Worm (Caenorhabditis elegans) whole organism, late embryonic: ENCODE data around the gene sqst-3.

Source experiments
- C08G9.2 ChIP-seq: sonication (generic microtip); optimal IDR thresholded peaks from 2 replicates; lab custom pipeline; 2016; ENCODE audit warnings: mild to moderate bottlenecking, missing genetic modification characterization, moderate library complexity, missing compliant biosample characterization
- C38D4.7 ChIP-seq: fragments of 200-800 bp; sonication (Bioruptor generic); optimal IDR thresholded peaks from 2 replicates; lab custom pipeline; 2018; ENCODE audit warnings: mild to moderate bottlenecking, missing genetic modification characterization, moderate library complexity, missing compliant biosample characterization
- K02D7.2 ChIP-seq: sonication (generic microtip); optimal IDR thresholded peaks from 2 replicates; lab custom pipeline; 2017; ENCODE audit warnings: mild to moderate bottlenecking, missing genetic modification characterization, missing compliant biosample characterization
- T23F11.4 ChIP-seq: fragments of 200-800 bp; sonication (Bioruptor generic); optimal IDR thresholded peaks from 2 replicates; lab custom pipeline; 2018; ENCODE audit warnings: mild to moderate bottlenecking, missing genetic modification characterization, missing compliant biosample characterization
- ama-1 ChIP-seq: fragments of 150-350 bp; optimal IDR thresholded peaks from 2 replicates; lab custom pipeline; 2014
- ceh-14 ChIP-seq: sonication (generic microtip); optimal IDR thresholded peaks from 2 replicates; lab custom pipeline; 2016; ENCODE audit warnings: missing genotype, missing genetic modification characterization, missing compliant biosample characterization
- ceh-18 ChIP-seq: sonication (generic microtip); optimal IDR thresholded peaks from 2 replicates; lab custom pipeline; 2016; ENCODE audit warnings: missing genetic modification characterization, missing compliant biosample characterization
- ceh-19 ChIP-seq: fragments of 200-800 bp; sonication (Bioruptor generic); optimal IDR thresholded peaks from 2 replicates; lab custom pipeline; 2018; ENCODE audit warnings: mild to moderate bottlenecking, missing genetic modification characterization, missing compliant biosample characterization
- ceh-22 ChIP-seq: sonication (generic microtip); optimal IDR thresholded peaks from 2 replicates; lab custom pipeline; 2017; ENCODE audit warnings: missing biosample characterization, missing genetic modification characterization
- ceh-24 ChIP-seq: sonication (generic microtip); optimal IDR thresholded peaks from 2 replicates; lab custom pipeline; 2016; ENCODE audit warnings: mild to moderate bottlenecking, missing genetic modification characterization, missing compliant biosample characterization
- ceh-30 ChIP-seq: fragments of 150-350 bp; optimal IDR thresholded peaks from 2 replicates; lab custom pipeline; 2014; ENCODE audit warnings: missing biosample characterization, missing genetic modification characterization
- ceh-31 ChIP-seq: sonication (generic microtip); optimal IDR thresholded peaks from 2 replicates; lab custom pipeline; 2016; ENCODE audit warnings: missing genetic modification characterization, missing compliant biosample characterization
- ceh-34 ChIP-seq: sonication (generic microtip); optimal IDR thresholded peaks from 2 replicates; lab custom pipeline; 2016; ENCODE audit warnings: mild to moderate bottlenecking, missing genetic modification characterization, missing compliant biosample characterization
- ceh-45 ChIP-seq: fragments of 200-800 bp; sonication (Bioruptor generic); IDR thresholded peaks from 2 replicates; pipeline ENCODE4 v1.3.6; 2022; ENCODE audit warnings: missing genetic modification reagents, missing genetic modification characterization, missing compliant biosample characterization
- ceh-48 ChIP-seq: sonication (generic microtip); optimal IDR thresholded peaks from 2 replicates; lab custom pipeline; 2016; ENCODE audit warnings: missing genetic modification characterization, inconsistent platforms, missing compliant biosample characterization
- ceh-6 ChIP-seq: fragments of 200-800 bp; sonication (Bioruptor generic); optimal IDR thresholded peaks from 2 replicates; lab custom pipeline; 2018; ENCODE audit warnings: mild to moderate bottlenecking, missing genetic modification characterization, missing compliant biosample characterization
- ceh-9 ChIP-seq: sonication (generic microtip); optimal IDR thresholded peaks from 2 replicates; lab custom pipeline; 2016; ENCODE audit warnings: mild to moderate bottlenecking, missing genetic modification characterization, inconsistent platforms, missing compliant biosample characterization
- che-1 ChIP-seq: sonication (generic microtip); optimal IDR thresholded peaks from 2 replicates; lab custom pipeline; 2016; ENCODE audit warnings: mild to moderate bottlenecking, missing genetic modification characterization, missing compliant biosample characterization
- dmd-4 ChIP-seq: sonication (generic microtip); optimal IDR thresholded peaks from 2 replicates; lab custom pipeline; 2016; ENCODE audit warnings: borderline replicate concordance, missing genetic modification characterization, missing compliant biosample characterization
- dve-1 ChIP-seq: sonication (generic microtip); optimal IDR thresholded peaks from 2 replicates; lab custom pipeline; 2017; ENCODE audit warnings: antibody characterized with exemption, mild to moderate bottlenecking, missing genetic modification characterization, missing compliant biosample characterization
- elt-4 ChIP-seq: sonication (generic microtip); optimal IDR thresholded peaks from 2 replicates; lab custom pipeline; 2016; ENCODE audit warnings: missing genetic modification characterization, missing compliant biosample characterization
- ets-4 ChIP-seq: sonication (generic microtip); optimal IDR thresholded peaks from 2 replicates; lab custom pipeline; 2016; ENCODE audit warnings: missing genetic modification characterization, missing compliant biosample characterization
- eyg-1 ChIP-seq: sonication (generic microtip); optimal IDR thresholded peaks from 2 replicates; lab custom pipeline; 2016; ENCODE audit warnings: missing genotype, missing genetic modification characterization, missing compliant biosample characterization
- fax-1 ChIP-seq: sonication (generic microtip); optimal IDR thresholded peaks from 2 replicates; lab custom pipeline; 2016; ENCODE audit warnings: missing genotype, missing genetic modification characterization, missing compliant biosample characterization
- fkh-10 ChIP-seq: fragments of 150-350 bp; optimal IDR thresholded peaks from 2 replicates; lab custom pipeline; 2014; ENCODE audit warnings: missing biosample characterization, missing genetic modification reagents, missing genetic modification characterization
- gmeb-2 ChIP-seq: sonication (generic microtip); optimal IDR thresholded peaks from 2 replicates; lab custom pipeline; 2016; ENCODE audit warnings: missing genetic modification characterization, inconsistent platforms, missing compliant biosample characterization
- hlh-13 ChIP-seq: fragments of 200-800 bp; sonication (Bioruptor generic); optimal IDR thresholded peaks from 2 replicates; lab custom pipeline; 2018; ENCODE audit warnings: mild to moderate bottlenecking, missing genetic modification characterization, missing compliant biosample characterization
- hlh-6 ChIP-seq: sonication (generic microtip); optimal IDR thresholded peaks from 2 replicates; lab custom pipeline; 2016; ENCODE audit warnings: missing genotype, missing genetic modification characterization, missing compliant biosample characterization
- lim-6 ChIP-seq: sonication (generic microtip); optimal IDR thresholded peaks from 2 replicates; lab custom pipeline; 2016; ENCODE audit warnings: missing genetic modification characterization, missing compliant biosample characterization
- nhr-232 ChIP-seq: sonication (generic microtip); optimal IDR thresholded peaks from 2 replicates; lab custom pipeline; 2016; ENCODE audit warnings: missing genetic modification characterization, missing compliant biosample characterization
- npax-4 ChIP-seq: sonication (generic microtip); optimal IDR thresholded peaks from 2 replicates; lab custom pipeline; 2016; ENCODE audit warnings: missing genetic modification characterization, missing compliant biosample characterization
- pag-3 ChIP-seq: sonication (generic microtip); optimal IDR thresholded peaks from 2 replicates; lab custom pipeline; 2016; ENCODE audit warnings: missing compliant biosample characterization, missing genetic modification characterization, borderline replicate concordance
- pha-4 ChIP-seq: fragments of 150-350 bp; optimal IDR thresholded peaks from 2 replicates; lab custom pipeline; 2018; ENCODE audit warnings: missing biosample characterization, missing genetic modification reagents, missing genetic modification characterization
- pqm-1 ChIP-seq: sonication (generic microtip); optimal IDR thresholded peaks from 2 replicates; lab custom pipeline; 2016; ENCODE audit warnings: missing genetic modification characterization, missing compliant biosample characterization
- pros-1 ChIP-seq: fragments of 150-350 bp; optimal IDR thresholded peaks from 2 replicates; lab custom pipeline; 2014; ENCODE audit warnings: missing biosample characterization, missing genetic modification reagents, missing genetic modification characterization
- ref-2 ChIP-seq: sonication (generic microtip); optimal IDR thresholded peaks from 2 replicates; lab custom pipeline; 2016; ENCODE audit warnings: missing genetic modification characterization, missing compliant biosample characterization
- syd-9 ChIP-seq: sonication (generic microtip); optimal IDR thresholded peaks from 2 replicates; lab custom pipeline; 2016; ENCODE audit warnings: mild to moderate bottlenecking, missing genetic modification characterization, moderate library complexity, missing compliant biosample characterization
- tbx-7 ChIP-seq: sonication (generic microtip); optimal IDR thresholded peaks from 2 replicates; lab custom pipeline; 2016; ENCODE audit warnings: missing genotype, missing genetic modification characterization, missing compliant biosample characterization
- unc-42 ChIP-seq: sonication (generic microtip); optimal IDR thresholded peaks from 2 replicates; lab custom pipeline; 2016; ENCODE audit warnings: missing genotype, missing genetic modification characterization, missing compliant biosample characterization
- unc-55 ChIP-seq: sonication (generic microtip); optimal IDR thresholded peaks from 2 replicates; lab custom pipeline; 2017; ENCODE audit warnings: missing biosample characterization, missing genetic modification reagents, missing genetic modification characterization
- zip-5 ChIP-seq: sonication (generic microtip); optimal IDR thresholded peaks from 2 replicates; lab custom pipeline; 2016; ENCODE audit warnings: missing genetic modification characterization, missing compliant biosample characterization

sqst-3 gene

ce11 chrV:19231167-19231566 is 585 bp downstream of the sqst-3 start:
- TF ChIP-seq dve-1 (peak; percentile 91), unc-55 (GFP tag; lab: Kevin White, UChicago) (no peak)

- TF ChIP-seq lim-6 (tag; lab: Kevin White, UChicago) (no peak), zip-5 (tag; lab: Kevin White, UChicago) (no peak), syd-9 (no peak), ets-4 (no peak)
- TF ChIP-seq, all 69 proteins: peak for 0
Observed at ce11 chrV:19233469-19233868, 2.9 kb downstream of the sqst-3 start, which contains the start of gene fbxb-116. Gene fbxb-116 (plus strand): TSS chrV:19233769.

DNA sequence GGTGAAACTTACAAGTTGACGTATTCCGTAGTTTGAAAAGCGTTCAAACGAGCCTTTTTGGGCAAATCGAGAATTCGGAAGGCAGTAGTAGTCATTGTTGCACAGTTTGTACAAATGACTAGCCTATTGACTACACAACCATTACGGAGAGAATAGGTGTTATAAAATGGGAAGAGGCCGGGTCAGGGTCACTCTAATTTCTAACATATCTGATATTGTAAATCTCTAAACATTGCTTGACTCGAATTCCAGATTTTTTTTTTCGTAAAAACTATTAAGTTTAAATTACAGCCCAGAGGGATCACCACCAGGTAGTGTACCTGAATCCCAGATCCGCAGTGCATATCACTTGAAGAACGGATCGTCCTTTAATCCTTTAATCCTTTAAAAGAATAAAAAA is 6.6 kb downstream of the sqst-3 start, which contains the start of gene fbxb-2:
fbxb-2 (minus strand) TSS at position 101 of the 400 bp plus-strand sequence.
- TF ChIP-seq unc-42 (tag; lab: Kevin White, UChicago) (no peak), ceh-24 (tag; lab: Kevin White, UChicago) (no peak), ets-4 (no peak), ceh-31 (tag; lab: Kevin White, UChicago) (no peak), ceh-9 (tag; lab: Kevin White, UChicago) (no peak), ceh-34 (tag; lab: Kevin White, UChicago) (no peak), pha-4 (tag; lab: Kevin White, UChicago) (no peak), hlh-6 (tag; lab: Kevin White, UChicago) (no peak), npax-4 (tag; lab: Kevin White, UChicago) (no peak), ceh-30 (no peak), ceh-19 (GFP tag; lab: Kevin White, UChicago) (no peak), ceh-18 (tag; lab: Kevin White, UChicago) (no peak), ceh-22 (tag; lab: Kevin White, UChicago) (no peak), nhr-232 (no peak), gmeb-2 (tag; lab: Kevin White, UChicago) (no peak), fax-1 (no peak), zip-5 (tag; lab: Kevin White, UChicago) (no peak)

DNA sequence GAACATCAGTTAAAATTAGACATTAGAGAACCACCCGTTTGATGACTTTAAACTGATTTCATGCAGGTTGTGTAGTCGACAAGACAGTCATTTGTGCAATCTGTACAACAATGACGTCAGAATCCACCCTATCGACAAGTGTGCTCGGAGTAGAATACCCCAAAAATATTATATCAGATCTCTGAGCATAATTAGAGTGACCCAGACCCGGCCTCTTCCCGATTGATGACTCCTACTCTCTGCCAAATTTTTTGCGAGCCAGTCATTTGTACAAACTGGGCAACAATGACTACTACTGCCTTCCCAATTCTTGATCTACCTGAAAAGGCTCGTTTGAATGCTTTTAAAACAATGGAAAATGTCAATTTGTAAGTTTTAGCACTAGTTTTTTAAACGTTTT is 9.5 kb downstream of the sqst-3 start, which contains the start of the genes fbxb-115 and fbxb-1:
fbxb-115 (minus strand) TSS at position 101 of the 400 bp plus-strand sequence.
fbxb-1 (plus strand) TSS at position 226 of the 400 bp plus-strand sequence.
- TF ChIP-seq syd-9 (no peak), ceh-14 (no peak), unc-42 (tag; lab: Kevin White, UChicago) (no peak), ceh-45 (GFP tag; lab: Robert Waterston, UW) (no peak), ceh-22 (tag; lab: Kevin White, UChicago) (no peak), ceh-6 (no peak), pros-1 (tag; lab: Kevin White, UChicago) (no peak), npax-4 (tag; lab: Kevin White, UChicago) (no peak), eyg-1 (no peak), C08G9.2 (tag; lab: Kevin White, UChicago) (no peak), pag-3 (no peak), ceh-48 (tag; lab: Kevin White, UChicago) (no peak), ama-1 (lab: Kevin White, UChicago) (no peak), hlh-6 (tag; lab: Kevin White, UChicago) (no peak), ref-2 (tag; lab: Kevin White, UChicago) (no peak), hlh-13 (GFP tag; lab: Kevin White, UChicago) (no peak), fkh-10 (GFP tag; lab: Kevin White, UChicago) (no peak), che-1 (tag; lab: Kevin White, UChicago) (no peak), pqm-1 (tag; lab: Kevin White, UChicago) (no peak), pha-4 (tag; lab: Kevin White, UChicago) (no peak)

DNA sequence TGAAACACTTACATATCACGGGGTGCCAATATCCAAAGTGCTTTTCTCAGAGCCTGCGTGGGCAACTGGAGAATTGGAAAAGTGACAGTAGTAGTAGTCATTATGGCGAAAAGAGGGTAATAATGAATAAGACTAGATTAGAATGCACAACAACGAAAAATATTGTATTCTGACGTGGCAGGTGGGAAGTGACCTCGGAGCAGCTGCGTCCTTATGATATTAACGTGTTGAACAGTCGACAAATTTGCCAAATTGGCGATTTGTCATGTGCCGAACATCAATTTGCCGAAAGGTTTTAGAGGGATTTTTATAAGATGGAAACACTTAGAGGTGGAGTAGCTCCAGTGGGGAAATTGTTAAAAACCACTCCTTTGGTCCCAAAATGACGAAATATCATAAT is 20.4 kb downstream of the sqst-3 start, which contains the start of gene str-81:
str-81 (minus strand) TSS at position 101 of the 400 bp plus-strand sequence.
- no peak for TF ChIP-seq fax-1
- no peak for TF ChIP-seq ceh-9 (tag; lab: Kevin White, UChicago)
- TF ChIP-seq dmd-4 (tag; lab: Kevin White, UChicago) = no peak
- no peak for TF ChIP-seq T23F11.4 (GFP tag; lab: Kevin White, UChicago)
- TF ChIP-seq dve-1 = no peak
- no peak for TF ChIP-seq K02D7.2 (tag; lab: Kevin White, UChicago)
- TF ChIP-seq unc-55 (GFP tag; lab: Kevin White, UChicago) = no peak
- TF ChIP-seq elt-4 (tag; lab: Kevin White, UChicago) = no peak
- no peak for TF ChIP-seq C38D4.7
- TF ChIP-seq tbx-7 = no peak
- TF ChIP-seq ceh-19 (GFP tag; lab: Kevin White, UChicago) = no peak
